Fruit fly (Drosophila melanogaster) whole organism, embryonic: Measurements from ENCODE around the gene CG32074.

Experiments used
- Bgb ChIP-seq: fragments of 200-800 bp; sonication (Bioruptor generic); IDR thresholded peaks from 2 replicates; pipeline ENCODE4 v1.3.6; 2022; ENCODE audit warnings: missing biosample characterization, missing genetic modification characterization; ENCODE audit not compliant: partially characterized antibody
- CG10979 ChIP-seq: fragments of 200-800 bp; sonication (Bioruptor generic); optimal IDR thresholded peaks from 2 replicates; lab custom pipeline; 2018; ENCODE audit warnings: missing biosample characterization, mild to moderate bottlenecking, missing genetic modification characterization, moderate library complexity
- CG11247 ChIP-seq: fragments of 200-800 bp; sonication (Bioruptor generic); IDR thresholded peaks from 2 replicates; pipeline ENCODE4 v1.3.6; 2022; ENCODE audit warnings: missing biosample characterization, missing genetic modification characterization
- CG12744 ChIP-seq: fragments of 200-800 bp; sonication (Bioruptor generic); optimal IDR thresholded peaks from 2 replicates; lab custom pipeline; 2016; ENCODE audit warnings: missing biosample characterization, missing genetic modification characterization
- CG14441 ChIP-seq: fragments of 200-800 bp; sonication (Bioruptor generic); IDR thresholded peaks from 2 replicates; pipeline ENCODE4 v1.3.6; 2022; ENCODE audit warnings: missing biosample characterization, missing genetic modification characterization
- CG14667 ChIP-seq: fragments of 200-800 bp; sonication (Bioruptor generic); IDR thresholded peaks from 2 replicates; pipeline ENCODE4 v1.3.6; 2022; ENCODE audit warnings: missing biosample characterization, missing genetic modification characterization
- CG14710 ChIP-seq: fragments of 200-800 bp; sonication (Bioruptor generic); optimal IDR thresholded peaks from 3 replicates; lab custom pipeline; 2019; ENCODE audit warnings: missing biosample characterization, mild to moderate bottlenecking, missing genetic modification characterization, moderate library complexity
- CG14860 ChIP-seq: fragments of 200-800 bp; sonication (Bioruptor generic); IDR thresholded peaks from 3 replicates; pipeline ENCODE4 v1.3.6; 2022; ENCODE audit warnings: missing biosample characterization, missing genetic modification characterization; ENCODE audit not compliant: partially characterized antibody
- CG15073 ChIP-seq: fragments of 200-800 bp; sonication (Bioruptor generic); optimal IDR thresholded peaks from 2 replicates; lab custom pipeline; 2016; ENCODE audit warnings: missing biosample characterization, missing genetic modification characterization
- CG17802 ChIP-seq: fragments of 200-800 bp; sonication (Bioruptor generic); optimal IDR thresholded peaks from 2 replicates; lab custom pipeline; 2018; ENCODE audit warnings: missing biosample characterization, mild to moderate bottlenecking, missing genetic modification characterization, moderate library complexity
- CG1792 ChIP-seq: fragments of 200-800 bp; sonication (Bioruptor generic); optimal IDR thresholded peaks from 2 replicates; lab custom pipeline; 2016; ENCODE audit warnings: missing biosample characterization, missing genetic modification characterization
- CG18764 ChIP-seq: fragments of 200-800 bp; sonication (Bioruptor generic); optimal IDR thresholded peaks from 3 replicates; lab custom pipeline; 2016; ENCODE audit warnings: missing biosample characterization, missing genetic modification characterization
- CG3163 ChIP-seq: fragments of 200-800 bp; sonication (Bioruptor generic); optimal IDR thresholded peaks from 3 replicates; lab custom pipeline; 2016; ENCODE audit warnings: missing biosample characterization, missing genetic modification characterization
- CG32767 ChIP-seq: fragments of 200-800 bp; sonication (Bioruptor generic); IDR thresholded peaks from 2 replicates; pipeline ENCODE4 v1.3.6; 2022; ENCODE audit warnings: missing biosample characterization, missing genetic modification characterization
- CG4707 ChIP-seq: fragments of 200-800 bp; sonication (Bioruptor generic); optimal IDR thresholded peaks from 2 replicates; lab custom pipeline; 2018; ENCODE audit warnings: missing biosample characterization, mild to moderate bottlenecking, missing genetic modification characterization, moderate library complexity
- CG5245 ChIP-seq: fragments of 200-800 bp; sonication (Bioruptor generic); optimal IDR thresholded peaks from 3 replicates; lab custom pipeline; 2016; ENCODE audit warnings: missing biosample characterization, missing genetic modification characterization
- CG6683 ChIP-seq: fragments of 200-800 bp; sonication (Bioruptor generic); optimal IDR thresholded peaks from 2 replicates; lab custom pipeline; 2017; ENCODE audit warnings: missing biosample characterization, mild to moderate bottlenecking, missing genetic modification characterization, missing genetic modification reagents
- CG7745 ChIP-seq: fragments of 200-800 bp; sonication (Bioruptor generic); optimal IDR thresholded peaks from 2 replicates; lab custom pipeline; 2018; ENCODE audit warnings: missing biosample characterization, mild to moderate bottlenecking, missing genetic modification characterization, moderate library complexity
- CG7839 ChIP-seq: fragments of 200-800 bp; sonication (Bioruptor generic); optimal IDR thresholded peaks from 3 replicates; lab custom pipeline; 2018; ENCODE audit warnings: missing biosample characterization, mild to moderate bottlenecking, missing genetic modification characterization, moderate library complexity
- E2f2 ChIP-seq: fragments of 200-800 bp; sonication (Bioruptor generic); IDR thresholded peaks from 2 replicates; pipeline ENCODE4 v1.3.6; 2022; ENCODE audit warnings: missing biosample characterization, missing genetic modification characterization
- Fer2 ChIP-seq: fragments of 200-800 bp; sonication (Bioruptor generic); optimal IDR thresholded peaks from 2 replicates; lab custom pipeline; 2018; ENCODE audit warnings: missing biosample characterization, mild to moderate bottlenecking, missing genetic modification characterization, moderate library complexity
- MBD-R2 ChIP-seq: fragments of 200-800 bp; sonication (Bioruptor generic); IDR thresholded peaks from 2 replicates; pipeline ENCODE4 v1.3.6; 2022; ENCODE audit warnings: missing biosample characterization, missing genetic modification characterization
- Mad ChIP-seq: fragments of 200-800 bp; sonication (Bioruptor generic); optimal IDR thresholded peaks from 2 replicates; lab custom pipeline; 2016; ENCODE audit warnings: missing biosample characterization, missing genetic modification characterization
- Poxn ChIP-seq: fragments of 200-800 bp; sonication (Bioruptor generic); IDR thresholded peaks from 2 replicates; pipeline ENCODE4 v1.3.6; 2022; ENCODE audit warnings: missing biosample characterization, missing genetic modification characterization
- Ptx1 ChIP-seq: fragments of 200-800 bp; sonication (Bioruptor generic); IDR thresholded peaks from 2 replicates; pipeline ENCODE4 v1.3.6; 2022; ENCODE audit warnings: missing biosample characterization, missing genetic modification characterization
- bab2 ChIP-seq: fragments of 200-800 bp; sonication (Bioruptor generic); optimal IDR thresholded peaks from 2 replicates; lab custom pipeline; 2016; ENCODE audit warnings: missing biosample characterization, missing genetic modification characterization
- br ChIP-seq: fragments of >200 bp; optimal IDR thresholded peaks from 2 replicates; lab custom pipeline; 2017
- ewg ChIP-seq: fragments of 200-800 bp; sonication (Bioruptor generic); optimal IDR thresholded peaks from 3 replicates; lab custom pipeline; 2017; ENCODE audit warnings: mild to moderate bottlenecking, missing biosample characterization, missing genetic modification reagents, missing genetic modification characterization
- exex ChIP-seq: fragments of 200-800 bp; sonication (Bioruptor generic); optimal IDR thresholded peaks from 4 replicates; lab custom pipeline; 2018; ENCODE audit warnings: missing biosample characterization, mild to moderate bottlenecking, missing genetic modification characterization, moderate library complexity
- gcm2 ChIP-seq: fragments of 200-800 bp; sonication (Bioruptor generic); optimal IDR thresholded peaks from 2 replicates; lab custom pipeline; 2016; ENCODE audit warnings: missing biosample characterization, missing genetic modification characterization
- grau ChIP-seq: fragments of 200-800 bp; optimal IDR thresholded peaks from 3 replicates; lab custom pipeline; 2019; ENCODE audit warnings: missing biosample characterization, mild to moderate bottlenecking, missing genetic modification characterization, moderate library complexity
- grn ChIP-seq: fragments of 200-800 bp; sonication (Bioruptor generic); optimal IDR thresholded peaks from 3 replicates; lab custom pipeline; 2017; ENCODE audit warnings: missing biosample characterization, missing genetic modification characterization
- hkb ChIP-seq, 2 experiments: fragments of 200-800 bp in 1 of 2; fragments of >200 bp in 1 of 2; sonication (Bioruptor generic) in 1 of 2; IDR thresholded peaks in 1 of 2; optimal IDR thresholded peaks in 1 of 2; 2 replicates each; pipeline versions ENCODE4 v1.3.6 to Lab custom; 2017 to 2022; ENCODE audit warnings: missing biosample characterization in 1 of 2, missing genetic modification characterization in 1 of 2
- ken ChIP-seq: fragments of 200-800 bp; sonication (Bioruptor generic); IDR thresholded peaks from 3 replicates; pipeline ENCODE4 v1.3.6; 2022; ENCODE audit warnings: missing biosample characterization, missing genetic modification characterization
- lilli ChIP-seq: fragments of 200-800 bp; sonication (Bioruptor generic); optimal IDR thresholded peaks from 3 replicates; lab custom pipeline; 2016; ENCODE audit warnings: missing biosample characterization, missing genetic modification characterization
- lov ChIP-seq, 2 experiments: fragments of 200-800 bp in 1 of 2; fragments of >200 bp in 1 of 2; sonication (Bioruptor generic) in 1 of 2; IDR thresholded peaks in 1 of 2; optimal IDR thresholded peaks in 1 of 2; 2 replicates in 1 of 2; 3 replicates in 1 of 2; pipeline versions ENCODE4 v1.3.6 to Lab custom; 2017 to 2022; ENCODE audit warnings: missing biosample characterization in 1 of 2, missing genetic modification characterization in 1 of 2
- maf-S ChIP-seq: fragments of 200-800 bp; sonication (Bioruptor generic); optimal IDR thresholded peaks from 2 replicates; lab custom pipeline; 2016; ENCODE audit warnings: missing biosample characterization, missing genetic modification characterization
- mam ChIP-seq: fragments of 200-800 bp; sonication (Bioruptor generic); optimal IDR thresholded peaks from 3 replicates; lab custom pipeline; 2016; ENCODE audit warnings: missing biosample characterization, missing genetic modification characterization
- ro ChIP-seq: fragments of 200-800 bp; sonication (Bioruptor generic); IDR thresholded peaks from 2 replicates; pipeline ENCODE4 v1.3.6; 2022; ENCODE audit warnings: missing biosample characterization, missing genetic modification characterization
- salm ChIP-seq: fragments of 200-800 bp; sonication (Bioruptor generic); optimal IDR thresholded peaks from 2 replicates; lab custom pipeline; 2018; ENCODE audit warnings: missing biosample characterization, mild to moderate bottlenecking, missing genetic modification characterization
- scrt ChIP-seq: fragments of 200-800 bp; sonication (Bioruptor generic); optimal IDR thresholded peaks from 2 replicates; lab custom pipeline; 2018; ENCODE audit warnings: missing biosample characterization, mild to moderate bottlenecking, missing genetic modification characterization, moderate library complexity
- tap ChIP-seq: fragments of 200-800 bp; optimal IDR thresholded peaks from 3 replicates; lab custom pipeline; 2019; ENCODE audit warnings: missing biosample characterization, mild to moderate bottlenecking, missing genetic modification characterization, moderate library complexity
- tio ChIP-seq: fragments of 200-800 bp; sonication (Bioruptor generic); optimal IDR thresholded peaks from 2 replicates; lab custom pipeline; 2017; ENCODE audit warnings: missing biosample characterization, missing genetic modification characterization, inconsistent platforms
- tup ChIP-seq: fragments of 200-800 bp; sonication (Bioruptor generic); optimal IDR thresholded peaks from 2 replicates; lab custom pipeline; 2016; ENCODE audit warnings: missing biosample characterization, mild to moderate bottlenecking, missing genetic modification characterization, moderate library complexity
- twi ChIP-seq: fragments of 200-800 bp; optimal IDR thresholded peaks from 2 replicates; lab custom pipeline; 2019; ENCODE audit warnings: missing biosample characterization, mild to moderate bottlenecking, missing genetic modification characterization, moderate library complexity
- unpg ChIP-seq: fragments of 200-800 bp; sonication (Bioruptor generic); optimal IDR thresholded peaks from 3 replicates; lab custom pipeline; 2018; ENCODE audit warnings: missing biosample characterization, mild to moderate bottlenecking, missing genetic modification characterization, moderate library complexity
- wdn ChIP-seq: fragments of 200-800 bp; sonication (Bioruptor generic); IDR thresholded peaks from 2 replicates; pipeline ENCODE4 v1.3.6; 2022; ENCODE audit warnings: missing biosample characterization, missing genetic modification characterization
- yki ChIP-seq: fragments of >200 bp; optimal IDR thresholded peaks from 3 replicates; lab custom pipeline; 2018
- zf30C ChIP-seq: fragments of 200-800 bp; sonication (Bioruptor generic); optimal IDR thresholded peaks from 3 replicates; lab custom pipeline; 2018; ENCODE audit warnings: missing biosample characterization, mild to moderate bottlenecking, missing genetic modification characterization

Gene CG32074

dm6 chr3L:11118627-11119395, 13.3 kb downstream of the CG32074 start (continued):
- peak; percentile 51 for TF ChIP-seq Fer2 (tag; lab: Kevin White, UChicago)
- TF ChIP-seq CG6683 (GFP tag; lab: Kevin White, UChicago), result peak; percentile 77
- no peak for TF ChIP-seq Ptx1 (GFP tag; lab: Robert Waterston, UW)
- TF ChIP-seq ewg, result peak; percentile 90
- TF ChIP-seq ro (GFP tag; lab: Robert Waterston, UW), result no peak
- TF ChIP-seq lov (optimal IDR thresholded peaks at IDR 0.05; lab: Kevin White, UChicago), result no peak
- TF ChIP-seq lov (GFP tag; IDR thresholded peaks at IDR 0.05; lab: Robert Waterston, UW), result peak; percentile 84; the same call in 2 of the 3 replicates
- TF ChIP-seq ken (GFP tag; lab: Robert Waterston, UW), result no peak
- peak; percentile 72 for TF ChIP-seq CG3163 (GFP tag; lab: Kevin White, UChicago)
- TF ChIP-seq yki (lab: Kevin White, UChicago), result peak; percentile 26
- no peak for TF ChIP-seq CG14860
- peak; percentile 73 for TF ChIP-seq grn (GFP tag; lab: Kevin White, UChicago)
- TF ChIP-seq CG15073 (GFP tag; lab: Kevin White, UChicago), result no peak
- peak; percentile 81 for TF ChIP-seq CG7745
- peak; percentile 51; the same call in 1 of the 2 replicates for TF ChIP-seq wdn (GFP tag; lab: Robert Waterston, UW)
- TF ChIP-seq lilli (GFP tag; lab: Kevin White, UChicago), result no peak
- TF ChIP-seq CG7839 (tag; lab: Kevin White, UChicago), result peak; percentile 32
- TF ChIP-seq CG12744 (GFP tag; lab: Kevin White, UChicago), result peak; percentile 69
- TF ChIP-seq bab2 (GFP tag; lab: Kevin White, UChicago), result peak; percentile 77
- TF ChIP-seq maf-S, result peak; percentile 18
- peak; percentile 78 for TF ChIP-seq scrt (GFP tag; lab: Kevin White, UChicago)
- peak; percentile 65 for TF ChIP-seq CG14710
- peak; percentile 50; the same call in 1 of the 2 replicates for TF ChIP-seq E2f2 (GFP tag; lab: Robert Waterston, UW)
- no peak for TF ChIP-seq CG14667 (GFP tag; lab: Robert Waterston, UW)
- peak; percentile 54 for TF ChIP-seq twi
- TF ChIP-seq CG10979 (tag; lab: Kevin White, UChicago), result peak; percentile 26
- 0 out of 2 replicates have a peak, but pooled peaks have one; percentile 27 for TF ChIP-seq CG11247 (GFP tag; lab: Robert Waterston, UW)
- peak; percentile 53; the same call in 1 of the 2 replicates for TF ChIP-seq CG14441 (GFP tag; lab: Robert Waterston, UW)
- TF ChIP-seq CG4707 (GFP tag; lab: Kevin White, UChicago), result peak; percentile 72
- TF ChIP-seq grau, result peak; percentile 38
- TF ChIP-seq CG18764 (GFP tag; lab: Kevin White, UChicago), result peak; percentile 40
- TF ChIP-seq Mad, result peak; percentile 7
- peak; percentile 61 for TF ChIP-seq unpg
- peak; percentile 45 for TF ChIP-seq CG5245 (GFP tag; lab: Kevin White, UChicago)
- TF ChIP-seq mam, result peak; percentile 7
- TF ChIP-seq tup (GFP tag; lab: Kevin White, UChicago), result peak; percentile 31
- TF ChIP-seq tio, result no peak
- no peak for TF ChIP-seq Bgb (GFP tag; lab: Robert Waterston, UW)
- TF ChIP-seq CG17802, result no peak
- TF ChIP-seq Poxn (GFP tag; lab: Robert Waterston, UW), result no peak
- TF ChIP-seq tap (tag; lab: Kevin White, UChicago), result peak; percentile 66
- no peak for TF ChIP-seq br
- TF ChIP-seq salm (tag; lab: Kevin White, UChicago), result peak; percentile 37
- TF ChIP-seq MBD-R2 (GFP tag; lab: Robert Waterston, UW), result peak; percentile 48; the same call in 1 of the 2 replicates
- TF ChIP-seq gcm2 (GFP tag; lab: Kevin White, UChicago), result peak; percentile 60
- no peak for TF ChIP-seq hkb (optimal IDR thresholded peaks at IDR 0.05; lab: Kevin White, UChicago)
- TF ChIP-seq hkb (GFP tag; IDR thresholded peaks at IDR 0.05; lab: Robert Waterston, UW), result peak; percentile 85
- TF ChIP-seq zf30C (GFP tag; lab: Kevin White, UChicago), result peak; percentile 51
- TF ChIP-seq exex (tag; lab: Kevin White, UChicago), result peak; percentile 68
- peak; percentile 89 for TF ChIP-seq CG32767 (GFP tag; lab: Robert Waterston, UW)
- TF ChIP-seq CG1792 (GFP tag; lab: Kevin White, UChicago), result peak; percentile 69
